Worm (Caenorhabditis elegans) whole organism, L4 larva: Measurements from ENCODE around the gene ZK1055.6.
A peak's percentile ranks its signal among the peaks of the same experiment; 100 is the strongest.

ENCODE experiments used
- D1046.2 ChIP-seq: fragments of 200-800 bp; sonication (Bioruptor generic); IDR thresholded peaks from 2 replicates; pipeline ENCODE4 v1.3.6; 2022; ENCODE audit warnings: missing genetic modification characterization, missing compliant biosample characterization
- F37D6.2 ChIP-seq: sonication (generic microtip); optimal IDR thresholded peaks from 2 replicates; lab custom pipeline; 2016; ENCODE audit warnings: mild to moderate bottlenecking, missing genetic modification characterization, missing compliant biosample characterization
- F49E8.2 ChIP-seq: sonication (generic microtip); optimal IDR thresholded peaks from 2 replicates; lab custom pipeline; 2016; ENCODE audit warnings: missing compliant biosample characterization, mild to moderate bottlenecking, missing genetic modification characterization, borderline replicate concordance
- T20F7.1 ChIP-seq: fragments of 200-800 bp; sonication (Bioruptor generic); optimal IDR thresholded peaks from 2 replicates; lab custom pipeline; 2018; ENCODE audit warnings: mild to moderate bottlenecking, missing genetic modification characterization, missing compliant biosample characterization
- Y105C5A.15 ChIP-seq: fragments of 200-800 bp; sonication (Bioruptor generic); IDR thresholded peaks from 2 replicates; pipeline ENCODE4 v1.3.6; 2022; ENCODE audit warnings: missing genetic modification characterization, missing compliant biosample characterization
- Y48G9A.11 ChIP-seq: fragments of 200-800 bp; sonication (Bioruptor generic); IDR thresholded peaks from 2 replicates; pipeline ENCODE4 v1.3.6; 2022; ENCODE audit warnings: missing genetic modification reagents, missing genetic modification characterization, missing compliant biosample characterization
- Y5F2A.4 ChIP-seq: fragments of 200-800 bp; sonication (Bioruptor generic); optimal IDR thresholded peaks from 2 replicates; lab custom pipeline; 2018; ENCODE audit warnings: mild to moderate bottlenecking, missing genetic modification characterization, missing compliant biosample characterization
- Y75B8A.6 ChIP-seq: fragments of 200-800 bp; sonication (Bioruptor generic); IDR thresholded peaks from 2 replicates; pipeline ENCODE4 v1.3.6; 2022; ENCODE audit warnings: missing genetic modification reagents, missing genetic modification characterization, missing compliant biosample characterization
- ZK337.2 ChIP-seq: fragments of 200-800 bp; sonication (Bioruptor generic); IDR thresholded peaks from 2 replicates; pipeline ENCODE4 v1.3.6; 2022; ENCODE audit warnings: missing genetic modification reagents, missing genetic modification characterization, missing compliant biosample characterization
- ceh-44 ChIP-seq: fragments of 200-800 bp; sonication (Bioruptor generic); IDR thresholded peaks from 2 replicates; pipeline ENCODE4 v1.3.6; 2022; ENCODE audit warnings: missing genetic modification reagents, missing genetic modification characterization, missing compliant biosample characterization
- ces-1 ChIP-seq: fragments of 150-350 bp; sonication (generic microtip); optimal IDR thresholded peaks from 4 replicates; lab custom pipeline; 2014; ENCODE audit warnings: missing biosample characterization, missing genetic modification reagents, missing genetic modification characterization
- cey-2 ChIP-seq: sonication (generic microtip); optimal IDR thresholded peaks from 3 replicates; lab custom pipeline; 2017; ENCODE audit warnings: missing genetic modification characterization, mild to moderate bottlenecking, missing compliant biosample characterization, antibody characterized with exemption, borderline replicate concordance; ENCODE audit not compliant: insufficient read depth
- daf-12 ChIP-seq: fragments of 150-350 bp; optimal IDR thresholded peaks from 2 replicates; lab custom pipeline; 2014; ENCODE audit warnings: missing biosample characterization, missing genetic modification reagents, missing genetic modification characterization
- daf-16 ChIP-seq, 3 experiments: sonication (generic microtip); optimal IDR thresholded peaks; 2 replicates each; lab custom pipeline; 2016 to 2017; ENCODE audit warnings: missing genetic modification characterization in 3 of 3, missing genetic modification reagents in 3 of 3, mild to moderate bottlenecking in 2 of 3, missing compliant biosample characterization in 2 of 3, missing biosample characterization in 1 of 3, moderate library complexity in 1 of 3
- daf-19 ChIP-seq: fragments of 200-800 bp; sonication (Bioruptor generic); conservative IDR thresholded peaks from 2 replicates; pipeline ENCODE4 v1.3.6; 2022; ENCODE audit warnings: missing genetic modification characterization, missing compliant biosample characterization
- dmd-6 ChIP-seq: fragments of 200-800 bp; sonication (Bioruptor generic); IDR thresholded peaks from 2 replicates; pipeline ENCODE4 v1.3.6; 2022; ENCODE audit warnings: missing genetic modification reagents, missing genetic modification characterization, missing compliant biosample characterization
- dpl-1 ChIP-seq: fragments of 150-350 bp; optimal IDR thresholded peaks from 2 replicates; lab custom pipeline; 2014; ENCODE audit warnings: missing biosample characterization, missing genetic modification reagents, missing genetic modification characterization
- duxl-1 ChIP-seq: sonication (generic microtip); optimal IDR thresholded peaks from 2 replicates; lab custom pipeline; 2016; ENCODE audit warnings: mild to moderate bottlenecking, missing genetic modification characterization, moderate library complexity, missing compliant biosample characterization; ENCODE audit not compliant: poor library complexity
- dve-1 ChIP-seq: sonication (generic microtip); optimal IDR thresholded peaks from 2 replicates; lab custom pipeline; 2017; ENCODE audit warnings: antibody characterized with exemption, mild to moderate bottlenecking, missing genetic modification characterization, missing compliant biosample characterization; ENCODE audit not compliant: insufficient read depth
- fkh-10 ChIP-seq: fragments of 150-350 bp; optimal IDR thresholded peaks from 2 replicates; lab custom pipeline; 2014; ENCODE audit warnings: missing biosample characterization, missing genetic modification reagents, missing genetic modification characterization
- gei-8 ChIP-seq: fragments of 200-800 bp; sonication (Bioruptor generic); optimal IDR thresholded peaks from 2 replicates; lab custom pipeline; 2018; ENCODE audit warnings: mild to moderate bottlenecking, missing genetic modification characterization, missing compliant biosample characterization
- hif-1 ChIP-seq, 2 experiments: sonication (generic microtip); optimal IDR thresholded peaks; 2 replicates each; lab custom pipeline; 2016 to 2017; ENCODE audit warnings: missing compliant biosample characterization in 2 of 2, missing genetic modification characterization in 2 of 2, missing genetic modification reagents in 2 of 2, missing genotype in 2 of 2, mild to moderate bottlenecking in 1 of 2
- hlh-11 ChIP-seq: fragments of 200-800 bp; sonication (Bioruptor generic); optimal IDR thresholded peaks from 2 replicates; lab custom pipeline; 2018; ENCODE audit warnings: mild to moderate bottlenecking, missing genetic modification characterization, missing compliant biosample characterization
- hlh-30 ChIP-seq: sonication (generic microtip); optimal IDR thresholded peaks from 2 replicates; lab custom pipeline; 2017; ENCODE audit warnings: antibody characterized with exemption, mild to moderate bottlenecking, missing genetic modification characterization, missing compliant biosample characterization; ENCODE audit not compliant: insufficient read depth
- lin-15B ChIP-seq: fragments of 150-350 bp; sonication (generic microtip); optimal IDR thresholded peaks from 3 replicates; lab custom pipeline; 2014; ENCODE audit warnings: missing biosample characterization, missing genetic modification characterization
- lin-29 ChIP-seq: fragments of 200-800 bp; sonication (Bioruptor generic); IDR thresholded peaks from 2 replicates; pipeline ENCODE4 v1.3.6; 2022; ENCODE audit warnings: missing genetic modification reagents, missing genetic modification characterization, missing compliant biosample characterization
- lsy-2 ChIP-seq, 2 experiments: fragments of 150-350 bp in 1 of 2; sonication (generic microtip) in 1 of 2; optimal IDR thresholded peaks; 2 replicates each; lab custom pipeline; 2014 to 2017; ENCODE audit warnings: missing biosample characterization in 2 of 2, missing genetic modification characterization in 2 of 2
- mep-1 ChIP-seq: fragments of 150-350 bp; sonication (generic microtip); optimal IDR thresholded peaks from 3 replicates; lab custom pipeline; 2014; ENCODE audit warnings: missing biosample characterization, missing genetic modification characterization
- mes-2 ChIP-seq: sonication (generic microtip); optimal IDR thresholded peaks from 2 replicates; lab custom pipeline; 2016; ENCODE audit warnings: missing genotype, mild to moderate bottlenecking, missing genetic modification characterization, missing compliant biosample characterization; ENCODE audit not compliant: poor library complexity, severe bottlenecking
- mxl-2 ChIP-seq: fragments of 200-800 bp; sonication (Bioruptor generic); conservative IDR thresholded peaks from 2 replicates; pipeline ENCODE4 v1.3.6; 2022; ENCODE audit warnings: missing genetic modification reagents, missing genetic modification characterization, missing compliant biosample characterization
- nhr-10 ChIP-seq: fragments of 150-350 bp; optimal IDR thresholded peaks from 2 replicates; lab custom pipeline; 2014; ENCODE audit warnings: missing biosample characterization, missing genetic modification characterization
- nhr-111 ChIP-seq: fragments of 200-800 bp; sonication (Bioruptor generic); optimal IDR thresholded peaks from 2 replicates; lab custom pipeline; 2018; ENCODE audit warnings: mild to moderate bottlenecking, missing genetic modification characterization, missing compliant biosample characterization
- nhr-28 ChIP-seq: fragments of 150-350 bp; optimal IDR thresholded peaks from 2 replicates; lab custom pipeline; 2014; ENCODE audit warnings: missing biosample characterization, missing genetic modification characterization
- nhr-42 ChIP-seq: fragments of 200-800 bp; sonication (Bioruptor generic); IDR thresholded peaks from 2 replicates; pipeline ENCODE4 v1.3.6; 2022; ENCODE audit warnings: missing genetic modification characterization, missing compliant biosample characterization
- pqm-1 ChIP-seq: sonication (generic microtip); optimal IDR thresholded peaks from 2 replicates; lab custom pipeline; 2017; ENCODE audit warnings: missing biosample characterization, missing genetic modification characterization
- rbr-2 ChIP-seq: sonication (generic microtip); optimal IDR thresholded peaks from 2 replicates; lab custom pipeline; 2016; ENCODE audit warnings: missing genotype, missing genetic modification characterization, missing compliant biosample characterization
- snpc-1.2 ChIP-seq: fragments of 200-800 bp; sonication (Bioruptor generic); IDR thresholded peaks from 2 replicates; pipeline ENCODE4 v1.3.6; 2022; ENCODE audit warnings: missing genetic modification reagents, missing genetic modification characterization, missing compliant biosample characterization
- spr-1 ChIP-seq: sonication (generic microtip); optimal IDR thresholded peaks from 2 replicates; lab custom pipeline; 2016; ENCODE audit warnings: mild to moderate bottlenecking, missing genetic modification characterization, missing compliant biosample characterization
- spr-3 ChIP-seq: fragments of 200-800 bp; sonication (Bioruptor generic); optimal IDR thresholded peaks from 2 replicates; lab custom pipeline; 2018; ENCODE audit warnings: mild to moderate bottlenecking, missing genetic modification characterization, missing compliant biosample characterization
- unc-130 ChIP-seq: sonication (generic microtip); optimal IDR thresholded peaks from 2 replicates; lab custom pipeline; 2016; ENCODE audit warnings: missing genetic modification reagents, missing genetic modification characterization, missing compliant biosample characterization
- zag-1 ChIP-seq: fragments of 150-350 bp; optimal IDR thresholded peaks from 2 replicates; lab custom pipeline; 2014; ENCODE audit warnings: missing biosample characterization, missing genetic modification characterization
- zfp-3 ChIP-seq: fragments of 200-800 bp; sonication (Bioruptor generic); conservative IDR thresholded peaks from 2 replicates; pipeline ENCODE4 v1.3.6; 2022; ENCODE audit warnings: missing genetic modification reagents, missing genetic modification characterization, missing compliant biosample characterization
- zip-11 ChIP-seq: fragments of 200-800 bp; sonication (Bioruptor generic); IDR thresholded peaks from 2 replicates; pipeline ENCODE4 v1.3.6; 2022; ENCODE audit warnings: missing genetic modification characterization, missing compliant biosample characterization
- zip-2 ChIP-seq: fragments of 150-350 bp; optimal IDR thresholded peaks from 2 replicates; lab custom pipeline; 2014; ENCODE audit warnings: missing biosample characterization, missing genetic modification characterization
- ztf-7 ChIP-seq: fragments of 150-350 bp; optimal IDR thresholded peaks from 2 replicates; lab custom pipeline; 2014; ENCODE audit warnings: missing biosample characterization, missing genetic modification characterization

Gene ZK1055.6

DNA sequence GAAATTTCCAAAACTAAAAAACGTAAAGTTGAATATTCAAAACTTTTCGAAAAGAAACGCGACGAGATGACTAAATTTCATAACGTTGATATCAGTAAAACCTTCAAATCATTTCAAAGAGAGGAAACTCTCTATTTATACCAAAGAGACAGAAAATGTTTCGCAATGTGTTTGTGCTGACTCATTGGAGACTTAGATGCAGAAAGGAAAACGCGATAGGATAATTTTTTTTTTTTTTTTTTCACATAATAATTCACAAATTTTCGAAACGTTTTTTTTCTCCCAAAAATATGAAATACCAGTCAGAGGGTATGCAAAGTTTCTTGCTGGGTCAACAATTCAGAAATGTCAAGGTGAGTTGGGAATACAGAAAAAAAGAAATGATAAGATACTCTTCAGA lies 3.8 kb upstream of the ZK1055.6 start:
- TF ChIP-seq ces-1 = no peak
- no peak for TF ChIP-seq lin-15B (tag; lab: Kevin White, UChicago)
- no peak for TF ChIP-seq ztf-7
- TF ChIP-seq lsy-2 (tag; optimal IDR thresholded peaks at IDR 0.05; lab: Kevin White, UChicago) = peak in 1 of 2 experiments; percentile 46
- peak; percentile 25 for TF ChIP-seq mes-2 (tag; lab: Kevin White, UChicago)
- TF ChIP-seq dmd-6 (GFP tag; lab: Robert Waterston, UW) = peak; percentile 24; the same call in 1 of the 2 replicates
- peak; percentile 47 for TF ChIP-seq dve-1 (tag; lab: Kevin White, UChicago)
- peak; percentile 11 for TF ChIP-seq pqm-1 (tag; lab: Kevin White, UChicago)
- peak; percentile 31 for TF ChIP-seq hlh-11 (tag; lab: Kevin White, UChicago)
- no peak for TF ChIP-seq F37D6.2 (tag; lab: Kevin White, UChicago)
- TF ChIP-seq Y48G9A.11 (GFP tag; lab: Robert Waterston, UW) = no peak
- TF ChIP-seq daf-16 (GFP tag; optimal IDR thresholded peaks at IDR 0.05; lab: Kevin White, UChicago) = no peak
- TF ChIP-seq daf-16 (tag; optimal IDR thresholded peaks at IDR 0.05; lab: Kevin White, UChicago) = peak; percentile 62
- no peak for TF ChIP-seq rbr-2 (tag; lab: Kevin White, UChicago)
- TF ChIP-seq mxl-2 (GFP tag; lab: Robert Waterston, UW) = no peak
- TF ChIP-seq zip-2 (tag; lab: Kevin White, UChicago) = no peak
- TF ChIP-seq snpc-1.2 (GFP tag; lab: Robert Waterston, UW) = 0 out of 2 replicates have a peak, but pooled peaks have one; percentile 41
- TF ChIP-seq dpl-1 (GFP tag; lab: Kevin White, UChicago) = peak; percentile 11
- TF ChIP-seq Y5F2A.4 = no peak

DNA sequence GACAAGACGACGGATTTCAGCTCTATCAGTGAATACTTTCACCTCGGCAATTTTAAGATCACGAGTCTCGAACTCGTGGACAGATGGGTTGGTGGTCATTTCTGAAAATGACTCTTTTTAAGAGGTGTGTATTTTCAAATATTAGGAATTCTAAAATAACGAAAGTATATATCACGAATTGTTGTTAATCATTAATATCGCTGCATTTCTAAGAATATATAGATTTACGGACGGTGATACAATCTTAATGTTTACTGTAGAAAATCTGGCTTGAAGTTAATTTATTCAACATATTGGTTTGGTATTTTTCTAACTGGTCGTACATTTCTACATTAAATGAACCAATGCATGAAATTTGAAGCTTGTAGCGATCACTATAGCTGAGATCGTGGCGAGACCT lies 2.9 kb upstream of the ZK1055.6 start, which contains the start of gene ZK1055.7:
Gene ZK1055.7 (minus strand): TSS at position 101 of the 400 bp plus-strand sequence.
- TF ChIP-seq lin-29 (no peak), spr-1 (tag; lab: Kevin White, UChicago) (no peak), cey-2 (tag; lab: Kevin White, UChicago) (no peak), zip-11 (GFP tag; lab: Robert Waterston, UW) (no peak), daf-19 (no peak), Y105C5A.15 (GFP tag; lab: Robert Waterston, UW) (no peak), duxl-1 (no peak), F37D6.2 (tag; lab: Kevin White, UChicago) (no peak), fkh-10 (no peak), D1046.2 (no peak), dpl-1 (GFP tag; lab: Kevin White, UChicago) (no peak), zfp-3 (GFP tag; lab: Robert Waterston, UW) (no peak), Y75B8A.6 (no peak), nhr-42 (GFP tag; lab: Robert Waterston, UW) (no peak), hlh-30 (no peak), snpc-1.2 (GFP tag; lab: Robert Waterston, UW) (no peak), daf-12 (tag; lab: Kevin White, UChicago) (no peak)

DNA sequence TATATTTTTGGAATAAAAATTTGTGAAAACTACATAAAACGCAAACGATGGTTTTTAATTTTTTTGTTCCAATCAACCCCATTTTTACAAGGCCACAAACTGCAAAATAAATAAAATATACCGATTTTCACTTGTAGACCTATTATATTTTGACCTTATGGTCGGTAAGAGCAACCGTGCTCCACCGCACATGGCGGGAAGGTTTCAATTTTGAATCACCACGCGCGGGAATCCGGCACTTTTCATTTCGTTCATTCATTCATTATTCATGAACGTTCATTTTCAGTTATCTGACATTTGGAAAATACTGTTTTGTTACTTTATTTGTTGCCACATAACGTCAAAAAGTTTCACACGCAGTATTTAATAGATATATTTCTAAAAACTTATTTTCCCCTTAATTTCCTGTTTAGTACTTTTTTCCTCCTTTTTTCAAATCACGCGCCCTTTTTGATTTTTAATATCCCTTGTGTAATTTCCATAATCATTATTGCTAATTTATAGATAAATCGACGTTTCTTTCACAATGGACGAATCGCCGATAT lies 8.6 kb downstream of the ZK1055.6 start, which contains the start of gene hcp-1:
Gene hcp-1 (plus strand): TSS at position 495 of the 545 bp plus-strand sequence.
- TF ChIP-seq unc-130 = peak; percentile 81
- no peak for TF ChIP-seq rbr-2 (tag; lab: Kevin White, UChicago)
- peak; percentile 35 for TF ChIP-seq nhr-28
- TF ChIP-seq spr-3 (GFP tag; lab: Kevin White, UChicago) = no peak
- TF ChIP-seq ceh-44 (GFP tag; lab: Robert Waterston, UW) = no peak
- no peak for TF ChIP-seq mep-1
- no peak for TF ChIP-seq T20F7.1 (GFP tag; lab: Kevin White, UChicago)
- TF ChIP-seq ZK337.2 (GFP tag; lab: Robert Waterston, UW) = no peak
- no peak for TF ChIP-seq duxl-1
- peak; percentile 55; the same call in 1 of the 2 replicates for TF ChIP-seq snpc-1.2 (GFP tag; lab: Robert Waterston, UW)
- TF ChIP-seq Y48G9A.11 (GFP tag; lab: Robert Waterston, UW) = peak; percentile 81
- TF ChIP-seq hif-1 (tag; optimal IDR thresholded peaks at IDR 0.05; lab: Kevin White, UChicago) = no peak
- peak; percentile 77 for TF ChIP-seq F49E8.2
- no peak for TF ChIP-seq dve-1 (tag; lab: Kevin White, UChicago)
- no peak for TF ChIP-seq zag-1 (tag; lab: Kevin White, UChicago)
- no peak for TF ChIP-seq hlh-11 (tag; lab: Kevin White, UChicago)
- no peak for TF ChIP-seq zip-2 (tag; lab: Kevin White, UChicago)
- TF ChIP-seq dpl-1 (GFP tag; lab: Kevin White, UChicago) = peak; percentile 85
- no peak for TF ChIP-seq gei-8 (GFP tag; lab: Kevin White, UChicago)
- TF ChIP-seq nhr-111 (GFP tag; lab: Kevin White, UChicago) = no peak
- no peak for TF ChIP-seq nhr-10
